Worm (Caenorhabditis elegans): ENCODE data around the gene C05D10.4.

C05D10.4 gene

ce11 chrIII:6102762-6103161, at the start of gene C05D10.4:
Gene C05D10.4 (minus strand): TSS chrIII:6102862.
- no peak for TF ChIP-seq aha-1 (tag; optimal IDR thresholded peaks at IDR 0.05)
- no peak for TF ChIP-seq nhr-237 (tag; optimal IDR thresholded peaks at IDR 0.05)

- no peak for TF ChIP-seq ceh-88 (GFP tag; IDR thresholded peaks at IDR 0.05)
- TF ChIP-seq elt-2 (tag; optimal IDR thresholded peaks at IDR 0.05), result peak; percentile 49
- TF ChIP-seq jun-1 (tag; optimal IDR thresholded peaks at IDR 0.05), result peak; percentile 19
- TF ChIP-seq lin-35 (GFP tag; optimal IDR thresholded peaks at IDR 0.05), result peak in 1 of 2 experiments; percentile 26
- TF ChIP-seq pqm-1 (tag; optimal IDR thresholded peaks at IDR 0.05), result no peak
- no peak for TF ChIP-seq pag-3 (tag; optimal IDR thresholded peaks at IDR 0.05; ENCODE audit: borderline replicate concordance, insufficient read depth)
- no peak for TF ChIP-seq fkh-8 (tag; optimal IDR thresholded peaks at IDR 0.05)
- TF ChIP-seq efl-1 (optimal IDR thresholded peaks at IDR 0.05), result peak in 1 of 2 experiments; percentile 18
- TF ChIP-seq efl-1 (GFP tag; optimal IDR thresholded peaks at IDR 0.05 in 1 of 2), result peak in 1 of 2 experiments; percentile 45
- TF ChIP-seq tlp-1 (tag; optimal IDR thresholded peaks at IDR 0.05), result no peak
- TF ChIP-seq irx-1 (tag; optimal IDR thresholded peaks at IDR 0.05), result no peak
- no peak for TF ChIP-seq snpc-4 (tag; optimal IDR thresholded peaks at IDR 0.05)
- TF ChIP-seq nhr-20 (tag; optimal IDR thresholded peaks at IDR 0.05), result no peak
Observed at ce11 chrIII:6149467-6150072, 46.9 kb upstream of the C05D10.4 start, which contains the start of the genes wht-7 and Y42G9A.1. Gene wht-7 (minus strand): TSS chrIII:6149597. Gene Y42G9A.1 (plus strand): TSS chrIII:6149961.

ce11 chrIII:6148684-6149083, 46.0 kb upstream of the C05D10.4 start:
- TF ChIP-seq alr-1 (tag; optimal IDR thresholded peaks at IDR 0.05; ENCODE audit: borderline replicate concordance) (no peak), Y116A8C.19 (tag; optimal IDR thresholded peaks at IDR 0.05; ENCODE audit: borderline replicate concordance) (no peak), lin-14 (GFP tag; optimal IDR thresholded peaks at IDR 0.05) (peak; percentile 6)

- TF ChIP-seq hlh-4 (tag; optimal IDR thresholded peaks at IDR 0.05), result no peak
- no peak for TF ChIP-seq sup-37 (GFP tag; optimal IDR thresholded peaks at IDR 0.05)
- TF ChIP-seq snu-23 (GFP tag; optimal IDR thresholded peaks at IDR 0.05), result peak; percentile 14
- TF ChIP-seq ztf-4 (tag; optimal IDR thresholded peaks at IDR 0.05), result no peak
- TF ChIP-seq lsy-2 (tag; optimal IDR thresholded peaks at IDR 0.05), result no peak
Observed at ce11 chrIII:6147903-6148302, 45.2 kb upstream of the C05D10.4 start, which contains the start of gene Y42G9A.2. Gene Y42G9A.2 (plus strand): TSS chrIII:6148186.

ce11 chrIII:6146797-6147196, 44.1 kb upstream of the C05D10.4 start:
- TF ChIP-seq efl-1 (optimal IDR thresholded peaks at IDR 0.05) (no peak), efl-1 (GFP tag; optimal IDR thresholded peaks at IDR 0.05 in 1 of 2) (peak in 1 of 2 experiments; percentile 67), pag-3 (tag; optimal IDR thresholded peaks at IDR 0.05; ENCODE audit: borderline replicate concordance, insufficient read depth) (no peak)

ce11 chrIII:6145896-6146295, 43.2 kb upstream of the C05D10.4 start, which contains the start of gene Y42G9A.3:
Gene Y42G9A.3 (plus strand): TSS chrIII:6146258.
- TF ChIP-seq vab-15 (tag; optimal IDR thresholded peaks at IDR 0.05) (no peak), C04F5.9 (tag; optimal IDR thresholded peaks at IDR 0.05) (no peak), C16A3.4 (tag; optimal IDR thresholded peaks at IDR 0.05) (no peak), ceh-90 (tag; optimal IDR thresholded peaks at IDR 0.05) (no peak), nhr-20 (tag; optimal IDR thresholded peaks at IDR 0.05) (peak; percentile 7), irx-1 (tag; optimal IDR thresholded peaks at IDR 0.05) (no peak), ceh-88 (GFP tag; IDR thresholded peaks at IDR 0.05) (no peak), lir-3 (tag; optimal IDR thresholded peaks at IDR 0.05; ENCODE audit: poor library complexity) (no peak), ets-5 (GFP tag; IDR thresholded peaks at IDR 0.05) (no peak), pax-3 (tag; optimal IDR thresholded peaks at IDR 0.05) (no peak), rnt-1 (tag; optimal IDR thresholded peaks at IDR 0.05) (no peak), nhr-85 (tag) (no peak), Y116A8C.19 (tag; optimal IDR thresholded peaks at IDR 0.05; ENCODE audit: borderline replicate concordance) (no peak), sptf-1 (tag; optimal IDR thresholded peaks at IDR 0.05) (no peak), fkh-8 (tag; optimal IDR thresholded peaks at IDR 0.05) (no peak), mdl-1 (tag; optimal IDR thresholded peaks at IDR 0.05) (no peak), skn-1 (tag; optimal IDR thresholded peaks at IDR 0.05) (peak; percentile 82), elt-3 (tag; optimal IDR thresholded peaks at IDR 0.05) (peak in 1 of 6 experiments; percentile 55), ama-1 (optimal IDR thresholded peaks at IDR 0.05) (no peak), unc-62 (GFP tag; optimal IDR thresholded peaks at IDR 0.05) (no peak), snpc-4 (tag; optimal IDR thresholded peaks at IDR 0.05) (no peak), unc-86 (tag; optimal IDR thresholded peaks at IDR 0.05) (no peak), lin-14 (GFP tag; optimal IDR thresholded peaks at IDR 0.05) (peak; percentile 21), aly-2 (tag; optimal IDR thresholded peaks at IDR 0.05) (no peak), efl-1 (optimal IDR thresholded peaks at IDR 0.05) (no peak), efl-1 (GFP tag; optimal IDR thresholded peaks at IDR 0.05 in 1 of 2) (peak in 1 of 2 experiments; percentile 51), mep-1 (tag; optimal IDR thresholded peaks at IDR 0.05) (no peak)

All from whole organism, L1 larva.